Worm (Caenorhabditis elegans): ENCODE results near the gene C35D6.4.

DNA sequence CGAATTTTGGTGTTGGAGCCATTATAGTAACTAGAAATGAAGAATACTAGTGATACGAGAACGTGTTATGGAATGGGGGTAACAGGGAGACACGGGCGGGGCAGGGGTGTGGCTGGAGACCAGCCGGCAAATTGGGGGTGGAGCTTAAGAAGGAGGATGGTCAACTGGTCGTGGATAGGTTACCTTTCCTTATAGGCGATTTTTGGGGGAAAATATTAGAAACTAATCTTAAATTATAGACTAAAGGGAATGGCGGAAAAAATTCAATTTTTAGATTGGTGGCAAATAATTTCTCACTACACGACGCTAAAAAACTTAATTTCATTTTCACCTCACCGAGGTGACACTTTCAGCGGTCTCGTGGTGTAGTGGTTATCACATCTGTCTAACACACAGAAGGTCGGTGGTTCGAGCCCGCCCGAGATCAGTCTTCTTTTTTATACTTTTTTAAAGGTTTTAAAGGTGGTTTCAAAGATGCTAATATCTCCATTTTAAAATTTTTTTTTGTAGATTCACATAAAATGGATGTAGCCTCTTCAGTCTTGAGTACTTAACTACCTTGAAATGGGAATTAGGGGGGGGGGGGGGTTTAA lies 49.1 kb downstream of the C35D6.4 start, which contains the start of gene Y65A5A.1:
- TF ChIP-seq nhr-76 (tag; optimal IDR thresholded peaks at IDR 0.05) (no peak), unc-130 (GFP tag; optimal IDR thresholded peaks at IDR 0.05) (no peak), set-16 (GFP tag; IDR thresholded peaks at IDR 0.05) (no peak)
